Worm (Caenorhabditis elegans): Measurements from ENCODE around the gene srj-14.

Gene srj-14

DNA sequence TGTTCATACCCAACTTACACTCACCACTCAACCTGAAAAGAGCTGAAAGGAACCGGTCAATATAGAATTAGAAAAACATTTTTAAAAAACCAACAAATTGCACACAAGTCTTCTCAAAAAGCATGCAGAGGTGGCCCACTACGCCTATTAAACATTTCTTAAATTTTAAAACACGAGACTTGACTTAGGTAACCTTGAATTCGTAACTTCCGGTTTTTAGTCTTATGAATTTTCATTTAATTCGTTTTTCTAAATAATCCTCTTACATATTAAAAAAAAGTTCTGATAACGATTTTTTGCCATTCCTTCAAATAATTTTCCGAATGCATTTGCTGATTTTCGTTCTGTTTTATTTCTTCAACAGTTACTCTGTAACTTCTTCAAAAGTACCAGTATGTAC lies 41.4 kb upstream of the srj-14 start, which contains the start of gene clec-7:
clec-7 (plus strand) TSS at position 301 of the 400 bp plus-strand sequence.
- no peak for TF ChIP-seq nhr-11 (tag; optimal IDR thresholded peaks at IDR 0.05)
- no peak for TF ChIP-seq elt-4 (tag; optimal IDR thresholded peaks at IDR 0.05)
- TF ChIP-seq unc-55 (GFP tag; optimal IDR thresholded peaks at IDR 0.05) = no peak
- TF ChIP-seq fkh-6 (tag; optimal IDR thresholded peaks at IDR 0.05) = no peak
- TF ChIP-seq sdc-2 (tag; optimal IDR thresholded peaks at IDR 0.05) = no peak
- TF ChIP-seq ceh-9 (tag; optimal IDR thresholded peaks at IDR 0.05) = no peak
- TF ChIP-seq pqm-1 (tag; optimal IDR thresholded peaks at IDR 0.05) = no peak
- no peak for TF ChIP-seq sox-4 (tag; optimal IDR thresholded peaks at IDR 0.05)
- TF ChIP-seq dve-1 (tag; optimal IDR thresholded peaks at IDR 0.05) = no peak
- TF ChIP-seq ttx-3 (tag; optimal IDR thresholded peaks at IDR 0.05) = no peak
- TF ChIP-seq ceh-22 (tag; optimal IDR thresholded peaks at IDR 0.05) = no peak
- no peak for TF ChIP-seq mec-3 (tag; optimal IDR thresholded peaks at IDR 0.05; ENCODE audit: borderline replicate concordance)
- TF ChIP-seq ceh-2 (tag; optimal IDR thresholded peaks at IDR 0.05) = no peak
- no peak for TF ChIP-seq lim-6 (tag; optimal IDR thresholded peaks at IDR 0.05)
- no peak for TF ChIP-seq odd-2 (tag; optimal IDR thresholded peaks at IDR 0.05)
- no peak for TF ChIP-seq dmd-4 (tag; optimal IDR thresholded peaks at IDR 0.05; ENCODE audit: borderline replicate concordance)
- TF ChIP-seq ceh-30 (tag; optimal IDR thresholded peaks at IDR 0.05) = no peak
- TF ChIP-seq F13H6.1 (tag; optimal IDR thresholded peaks at IDR 0.05) = no peak
- no peak for TF ChIP-seq tbx-2 (tag; optimal IDR thresholded peaks at IDR 0.05)

DNA sequence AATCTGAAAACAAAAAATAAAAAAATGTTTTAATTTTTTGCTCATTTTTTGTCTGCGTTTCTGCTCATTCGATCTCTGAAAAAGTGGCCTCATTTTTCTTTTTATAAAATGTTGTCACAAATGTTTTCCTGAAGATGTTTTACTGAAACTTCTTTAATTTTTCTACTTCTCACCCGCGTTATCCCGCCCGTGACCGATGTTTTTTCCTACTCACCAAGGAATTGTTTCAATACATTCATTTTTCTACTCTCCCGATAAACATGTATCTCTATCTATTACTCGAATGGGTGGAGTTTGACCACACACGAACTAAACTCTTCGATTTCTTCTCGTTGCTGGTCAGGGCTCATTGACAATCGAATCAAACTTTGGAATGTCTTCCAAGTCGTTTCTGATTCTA lies 38.6 kb upstream of the srj-14 start, which contains the start of gene F10G2.2:
F10G2.2 (plus strand) TSS at position 301 of the 400 bp plus-strand sequence.
- no peak for TF ChIP-seq madf-2 (tag; optimal IDR thresholded peaks at IDR 0.05)
- no peak for TF ChIP-seq nhr-11 (tag; optimal IDR thresholded peaks at IDR 0.05)
- no peak for TF ChIP-seq C38D4.7 (GFP tag; optimal IDR thresholded peaks at IDR 0.05)
- no peak for TF ChIP-seq fkh-6 (tag; optimal IDR thresholded peaks at IDR 0.05)
- no peak for TF ChIP-seq ets-4 (tag; optimal IDR thresholded peaks at IDR 0.05)
- no peak for TF ChIP-seq ceh-2 (tag; optimal IDR thresholded peaks at IDR 0.05)
- no peak for TF ChIP-seq ztf-16 (tag; optimal IDR thresholded peaks at IDR 0.05)
- no peak for TF ChIP-seq ceh-48 (tag; optimal IDR thresholded peaks at IDR 0.05)
- no peak for TF ChIP-seq pat-9 (tag; optimal IDR thresholded peaks at IDR 0.05)
- TF ChIP-seq dmd-4 (tag; optimal IDR thresholded peaks at IDR 0.05; ENCODE audit: borderline replicate concordance) = no peak
- no peak for TF ChIP-seq ref-2 (tag; optimal IDR thresholded peaks at IDR 0.05)
- no peak for TF ChIP-seq tbx-7 (tag; optimal IDR thresholded peaks at IDR 0.05)
- no peak for TF ChIP-seq npax-4 (tag; optimal IDR thresholded peaks at IDR 0.05)
- no peak for TF ChIP-seq unc-3 (GFP tag; conservative IDR thresholded peaks at IDR 0.05)
- no peak for TF ChIP-seq unc-3 (tag; optimal IDR thresholded peaks at IDR 0.05)
- TF ChIP-seq ceh-24 (tag; optimal IDR thresholded peaks at IDR 0.05) = no peak
- no peak for TF ChIP-seq pag-3 (tag; optimal IDR thresholded peaks at IDR 0.05; ENCODE audit: borderline replicate concordance)
- no peak for TF ChIP-seq ceh-19 (GFP tag; optimal IDR thresholded peaks at IDR 0.05)
- TF ChIP-seq pax-1 (tag; optimal IDR thresholded peaks at IDR 0.05) = no peak

DNA sequence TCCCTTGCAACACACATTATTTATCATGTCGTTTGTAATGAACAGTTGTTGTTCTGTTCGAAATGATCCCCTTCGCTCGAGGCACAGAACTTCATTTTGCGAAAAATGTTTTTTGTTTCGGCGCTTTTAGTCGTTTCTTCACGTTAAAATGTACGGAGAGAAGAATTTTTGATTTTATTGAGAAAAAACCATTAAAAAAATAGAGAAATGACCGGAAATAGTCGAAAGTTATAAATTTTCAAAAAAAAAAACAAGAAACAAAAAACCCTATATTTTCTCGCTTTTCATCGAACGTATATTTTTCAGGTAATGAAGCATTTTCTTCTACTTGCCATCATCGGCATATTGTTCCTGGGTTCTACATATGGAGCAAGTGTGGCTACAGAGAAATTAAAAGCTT lies 37.3 kb upstream of the srj-14 start, which contains the start of gene F10G2.1:
F10G2.1 (plus strand) TSS at position 301 of the 400 bp plus-strand sequence.
- no peak for TF ChIP-seq sox-2 (GFP tag; IDR thresholded peaks at IDR 0.05)
- no peak for TF ChIP-seq K09A11.1 (tag; optimal IDR thresholded peaks at IDR 0.05; ENCODE audit: insufficient read depth)
- no peak for TF ChIP-seq hlh-6 (tag; optimal IDR thresholded peaks at IDR 0.05)
- no peak for TF ChIP-seq pha-4 (tag; optimal IDR thresholded peaks at IDR 0.05)
- TF ChIP-seq nhr-232 (tag; optimal IDR thresholded peaks at IDR 0.05) = no peak
- no peak for TF ChIP-seq fkh-10 (GFP tag; optimal IDR thresholded peaks at IDR 0.05)
- TF ChIP-seq dmd-4 (tag; optimal IDR thresholded peaks at IDR 0.05; ENCODE audit: borderline replicate concordance) = no peak
- TF ChIP-seq elt-4 (tag; optimal IDR thresholded peaks at IDR 0.05) = no peak
- TF ChIP-seq tbx-7 (tag; optimal IDR thresholded peaks at IDR 0.05) = no peak
- TF ChIP-seq pat-9 (tag; optimal IDR thresholded peaks at IDR 0.05) = no peak
- no peak for TF ChIP-seq unc-55 (GFP tag; optimal IDR thresholded peaks at IDR 0.05)
- no peak for TF ChIP-seq pros-1 (tag; optimal IDR thresholded peaks at IDR 0.05)
- no peak for TF ChIP-seq ceh-24 (tag; optimal IDR thresholded peaks at IDR 0.05)
